Worm (Caenorhabditis elegans) whole organism, mixed stage, embryonic: ENCODE measurements around the gene F46B6.2.

ENCODE experiments used
- M03D4.4 ChIP-seq: sonication (generic microtip); optimal IDR thresholded peaks from 2 replicates; lab custom pipeline; 2017; ENCODE audit warnings: mild to moderate bottlenecking, missing genetic modification characterization, missing compliant biosample characterization
- bed-3 ChIP-seq: fragments of 200-800 bp; sonication (Bioruptor generic); optimal IDR thresholded peaks from 3 replicates; lab custom pipeline; 2018; ENCODE audit warnings: mild to moderate bottlenecking, missing genetic modification characterization, moderate library complexity, missing compliant biosample characterization
- blmp-1 ChIP-seq: fragments of 150-350 bp; optimal IDR thresholded peaks from 2 replicates; lab custom pipeline; 2014; ENCODE audit warnings: missing biosample characterization, missing genetic modification characterization
- ceh-39 ChIP-seq: fragments of 150-350 bp; optimal IDR thresholded peaks from 2 replicates; lab custom pipeline; 2014; ENCODE audit warnings: missing biosample characterization, missing genetic modification characterization
- ceh-43 ChIP-seq: fragments of 200-800 bp; sonication (Bioruptor generic); optimal IDR thresholded peaks from 2 replicates; lab custom pipeline; 2018; ENCODE audit warnings: mild to moderate bottlenecking, missing genetic modification characterization, moderate library complexity, missing compliant biosample characterization
- ceh-83 ChIP-seq: fragments of 200-800 bp; sonication (Bioruptor generic); optimal IDR thresholded peaks from 2 replicates; lab custom pipeline; 2018; ENCODE audit warnings: mild to moderate bottlenecking, missing genetic modification characterization, missing compliant biosample characterization
- ces-1 ChIP-seq: fragments of 150-350 bp; optimal IDR thresholded peaks from 2 replicates; lab custom pipeline; 2014; ENCODE audit warnings: missing biosample characterization, missing genetic modification reagents, missing genetic modification characterization
- cnd-1 ChIP-seq: fragments of 200-800 bp; sonication (Bioruptor generic); optimal IDR thresholded peaks from 2 replicates; lab custom pipeline; 2018; ENCODE audit warnings: mild to moderate bottlenecking, missing genetic modification characterization, missing compliant biosample characterization
- drap-1 ChIP-seq: fragments of 200-800 bp; sonication (Bioruptor generic); optimal IDR thresholded peaks from 3 replicates; lab custom pipeline; 2018; ENCODE audit warnings: mild to moderate bottlenecking, missing genetic modification characterization, missing compliant biosample characterization
- elt-1 ChIP-seq: sonication (generic microtip); optimal IDR thresholded peaks from 2 replicates; lab custom pipeline; 2017; ENCODE audit warnings: missing genetic modification characterization, mild to moderate bottlenecking, missing compliant biosample characterization, antibody characterized with exemption, moderate library complexity, borderline replicate concordance; ENCODE audit not compliant: insufficient read depth
- elt-3 ChIP-seq: fragments of 150-350 bp; optimal IDR thresholded peaks from 2 replicates; lab custom pipeline; 2014; ENCODE audit warnings: missing biosample characterization, missing genetic modification characterization
- flh-1 ChIP-seq: fragments of 200-800 bp; sonication (Bioruptor generic); optimal IDR thresholded peaks from 2 replicates; lab custom pipeline; 2018; ENCODE audit warnings: mild to moderate bottlenecking, missing genetic modification characterization, moderate library complexity, missing compliant biosample characterization
- ham-2 ChIP-seq: fragments of 200-800 bp; sonication (Bioruptor generic); optimal IDR thresholded peaks from 2 replicates; lab custom pipeline; 2018; ENCODE audit warnings: mild to moderate bottlenecking, missing genetic modification characterization, missing compliant biosample characterization
- hlh-1 ChIP-seq: fragments of 150-350 bp; optimal IDR thresholded peaks from 2 replicates; lab custom pipeline; 2014; ENCODE audit warnings: missing biosample characterization, missing genetic modification reagents, missing genetic modification characterization
- lin-13 ChIP-seq: fragments of 150-350 bp; optimal IDR thresholded peaks from 2 replicates; lab custom pipeline; 2014; ENCODE audit warnings: missing biosample characterization, missing genetic modification characterization
- lin-32 ChIP-seq: fragments of 200-800 bp; sonication (Bioruptor generic); optimal IDR thresholded peaks from 2 replicates; lab custom pipeline; 2018; ENCODE audit warnings: mild to moderate bottlenecking, missing genetic modification characterization, missing compliant biosample characterization
- lsy-2 ChIP-seq: fragments of 150-350 bp; optimal IDR thresholded peaks from 2 replicates; lab custom pipeline; 2014; ENCODE audit warnings: missing biosample characterization, missing genetic modification characterization
- mep-1 ChIP-seq: fragments of 150-350 bp; optimal IDR thresholded peaks from 2 replicates; lab custom pipeline; 2017; ENCODE audit warnings: missing biosample characterization, missing genetic modification reagents, missing genetic modification characterization, inconsistent platforms
- mls-2 ChIP-seq: sonication (generic microtip); optimal IDR thresholded peaks from 2 replicates; lab custom pipeline; 2016; ENCODE audit warnings: mild to moderate bottlenecking, missing genetic modification characterization, moderate library complexity, missing compliant biosample characterization
- nhr-12 ChIP-seq: fragments of 150-350 bp; optimal IDR thresholded peaks from 2 replicates; lab custom pipeline; 2014; ENCODE audit warnings: missing biosample characterization, missing genetic modification characterization
- nhr-2 ChIP-seq: fragments of 150-350 bp; optimal IDR thresholded peaks from 2 replicates; lab custom pipeline; 2014; ENCODE audit warnings: missing biosample characterization, missing genetic modification characterization
- nhr-237 ChIP-seq: fragments of 150-350 bp; optimal IDR thresholded peaks from 2 replicates; lab custom pipeline; 2014; ENCODE audit warnings: missing biosample characterization, missing genetic modification characterization
- nhr-28 ChIP-seq: fragments of 150-350 bp; optimal IDR thresholded peaks from 2 replicates; lab custom pipeline; 2014; ENCODE audit warnings: missing biosample characterization, missing genetic modification characterization
- nhr-76 ChIP-seq: sonication (generic microtip); optimal IDR thresholded peaks from 2 replicates; lab custom pipeline; 2017; ENCODE audit warnings: missing biosample characterization, missing genetic modification characterization
- pha-4 ChIP-seq: fragments of 150-350 bp; optimal IDR thresholded peaks from 2 replicates; lab custom pipeline; 2018; ENCODE audit warnings: missing biosample characterization, missing genetic modification reagents, missing genetic modification characterization
- sem-2 ChIP-seq: fragments of 200-800 bp; sonication (Bioruptor generic); optimal IDR thresholded peaks from 2 replicates; lab custom pipeline; 2018; ENCODE audit warnings: mild to moderate bottlenecking, missing genetic modification characterization, missing compliant biosample characterization
- snpc-4 ChIP-seq: fragments of 150-350 bp; optimal IDR thresholded peaks from 2 replicates; lab custom pipeline; 2014; ENCODE audit warnings: missing biosample characterization, missing genetic modification characterization
- sptf-1 ChIP-seq: sonication (generic microtip); optimal IDR thresholded peaks from 2 replicates; lab custom pipeline; 2017; ENCODE audit warnings: mild to moderate bottlenecking, missing genetic modification characterization, moderate library complexity, missing compliant biosample characterization
- tbx-8 ChIP-seq: fragments of 200-800 bp; sonication (Bioruptor generic); optimal IDR thresholded peaks from 2 replicates; lab custom pipeline; 2018; ENCODE audit warnings: mild to moderate bottlenecking, missing genetic modification characterization, moderate library complexity, missing compliant biosample characterization
- unc-120 ChIP-seq: sonication (generic microtip); optimal IDR thresholded peaks from 2 replicates; lab custom pipeline; 2017; ENCODE audit warnings: missing genetic modification characterization, missing compliant biosample characterization; ENCODE audit not compliant: poor library complexity, severe bottlenecking
- unc-39 ChIP-seq: fragments of 150-350 bp; optimal IDR thresholded peaks from 2 replicates; lab custom pipeline; 2014; ENCODE audit warnings: missing biosample characterization, missing genetic modification characterization
- unc-62 ChIP-seq: fragments of 150-350 bp; optimal IDR thresholded peaks from 2 replicates; lab custom pipeline; 2014; ENCODE audit warnings: missing biosample characterization, missing genetic modification reagents, missing genetic modification characterization
- zip-8 ChIP-seq: fragments of 150-350 bp; optimal IDR thresholded peaks from 2 replicates; lab custom pipeline; 2014; ENCODE audit warnings: missing biosample characterization, missing genetic modification characterization
- ztf-11 ChIP-seq: fragments of 150-350 bp; optimal IDR thresholded peaks from 2 replicates; lab custom pipeline; 2014; ENCODE audit warnings: missing biosample characterization, missing genetic modification characterization

F46B6.2 gene

DNA sequence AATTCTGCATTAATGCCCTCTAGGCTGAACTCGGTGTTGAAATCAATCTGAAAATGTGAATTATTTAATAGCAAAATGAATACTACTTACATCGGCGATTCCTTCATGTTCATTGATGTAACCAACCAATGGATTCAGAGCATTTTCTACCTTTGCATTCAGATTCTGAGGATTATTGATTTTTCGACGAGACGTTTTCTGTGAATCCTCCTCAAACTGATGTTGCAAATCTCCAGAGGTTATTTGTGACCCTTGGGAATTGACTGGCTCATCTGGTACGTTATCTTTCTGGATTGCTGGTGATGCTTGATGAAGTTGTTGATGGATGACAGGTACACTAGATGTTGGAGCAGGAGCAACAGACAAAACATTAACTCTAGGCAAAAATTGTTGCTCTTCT is 10.0 kb downstream of the F46B6.2 start:
- TF ChIP-seq cnd-1 (tag; lab: Kevin White, UChicago) (no peak), bed-3 (GFP tag; lab: Kevin White, UChicago) (no peak), mep-1 (tag; lab: Kevin White, UChicago) (no peak), tbx-8 (GFP tag; lab: Kevin White, UChicago) (no peak), ztf-11 (no peak), drap-1 (GFP tag; lab: Kevin White, UChicago) (no peak), lin-32 (GFP tag; lab: Kevin White, UChicago) (no peak), hlh-1 (tag; lab: Kevin White, UChicago) (no peak), lsy-2 (tag; lab: Kevin White, UChicago) (no peak), sptf-1 (no peak), mls-2 (tag; lab: Kevin White, UChicago) (no peak), nhr-12 (tag; lab: Kevin White, UChicago) (no peak), flh-1 (GFP tag; lab: Kevin White, UChicago) (no peak), ces-1 (GFP tag; lab: Kevin White, UChicago) (no peak)
- TF ChIP-seq, all 35 proteins: peak for 0

DNA sequence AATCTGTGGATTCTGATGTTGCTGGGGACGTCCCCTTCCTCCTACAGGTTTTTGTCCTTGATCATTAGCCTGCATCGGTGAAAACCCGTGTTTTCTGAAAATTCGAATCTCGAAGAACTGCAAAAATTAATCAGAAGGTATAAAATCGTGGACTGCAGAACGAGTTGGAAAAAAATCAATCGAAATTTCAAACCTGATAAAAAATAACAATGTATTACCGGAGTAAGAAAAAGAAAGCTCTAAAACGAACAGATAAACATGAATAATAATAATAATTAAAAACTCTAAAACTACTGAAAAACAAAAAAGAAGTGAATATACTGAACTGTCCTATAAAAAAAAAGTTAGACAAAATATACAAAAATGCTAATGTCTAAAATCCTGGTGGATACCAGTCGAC is 10.9 kb downstream of the F46B6.2 start, which contains the start of gene F46B6.5:
Gene F46B6.5, minus strand, starts transcription at position 101 of the 400 bp plus-strand sequence.
- TF ChIP-seq elt-1 (tag; lab: Kevin White, UChicago) (no peak), nhr-2 (no peak)
- TF ChIP-seq, all 35 proteins: peak for 0

ce11 chrV:9784215-9784614 is 12.1 kb downstream of the F46B6.2 start:
- no peak for TF ChIP-seq tbx-8 (GFP tag; lab: Kevin White, UChicago)
- no peak for TF ChIP-seq snpc-4 (tag; lab: Kevin White, UChicago)
- no peak for TF ChIP-seq mls-2 (tag; lab: Kevin White, UChicago)
- TF ChIP-seq lin-13 (tag; lab: Kevin White, UChicago) = no peak
- no peak for TF ChIP-seq M03D4.4 (tag; lab: Kevin White, UChicago)
- no peak for TF ChIP-seq nhr-2
- no peak for TF ChIP-seq pha-4 (tag; lab: Kevin White, UChicago)
- no peak for TF ChIP-seq mep-1 (tag; lab: Kevin White, UChicago)

ce11 chrV:9786721-9787131 is 14.6 kb downstream of the F46B6.2 start, which contains the start of gene F46B6.6:
Gene F46B6.6, minus strand, starts transcription at chrV:9786868.
- TF ChIP-seq hlh-1 (tag; lab: Kevin White, UChicago) = no peak
- no peak for TF ChIP-seq M03D4.4 (tag; lab: Kevin White, UChicago)
- no peak for TF ChIP-seq snpc-4 (tag; lab: Kevin White, UChicago)
- TF ChIP-seq nhr-2 = no peak
- no peak for TF ChIP-seq ceh-43
- no peak for TF ChIP-seq lin-32 (GFP tag; lab: Kevin White, UChicago)
- TF ChIP-seq sptf-1 = no peak
- no peak for TF ChIP-seq flh-1 (GFP tag; lab: Kevin White, UChicago)
- TF ChIP-seq pha-4 (tag; lab: Kevin White, UChicago) = no peak
- TF ChIP-seq ceh-83 = no peak
- TF ChIP-seq unc-120 (tag; lab: Kevin White, UChicago) = no peak
- no peak for TF ChIP-seq ham-2 (GFP tag; lab: Kevin White, UChicago)
- TF ChIP-seq ceh-39 (tag; lab: Kevin White, UChicago) = no peak
- no peak for TF ChIP-seq nhr-237
- no peak for TF ChIP-seq sem-2
- TF ChIP-seq lsy-2 (tag; lab: Kevin White, UChicago) = no peak
- no peak for TF ChIP-seq blmp-1 (tag; lab: Kevin White, UChicago)
- TF ChIP-seq mep-1 (tag; lab: Kevin White, UChicago) = no peak
- no peak for TF ChIP-seq cnd-1 (tag; lab: Kevin White, UChicago)

DNA sequence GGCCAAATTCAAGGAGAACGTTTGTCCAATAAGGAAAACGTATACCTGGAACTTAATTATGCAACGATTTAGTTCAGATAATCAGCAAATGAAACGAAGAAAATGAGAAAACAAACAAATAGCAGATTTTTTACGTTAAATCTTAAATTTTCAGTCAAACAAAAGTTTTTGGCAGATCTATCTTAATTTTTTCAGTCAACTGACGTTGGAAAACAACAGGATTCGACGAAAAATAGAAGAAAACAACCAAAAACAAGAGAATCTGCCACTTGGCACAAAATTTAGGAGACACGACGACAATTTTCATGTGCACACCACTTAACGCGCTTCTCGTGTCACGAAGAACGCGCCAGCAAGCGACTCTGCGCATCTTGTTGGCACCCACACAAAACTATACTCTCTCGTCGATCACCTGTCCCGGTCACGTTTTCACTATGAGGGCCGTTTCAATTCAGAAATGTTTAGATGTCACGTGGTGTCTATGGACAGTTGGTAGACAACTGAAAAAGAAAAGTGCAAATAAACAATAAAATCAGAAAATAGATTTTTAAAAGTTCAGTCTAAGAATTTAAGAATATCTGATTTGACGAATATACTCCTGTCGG is 17.7 kb downstream of the F46B6.2 start, which contains the start of gene ztf-7:
Gene ztf-7, minus strand, starts transcription at position 51 of the 605 bp plus-strand sequence.
- no peak for TF ChIP-seq mls-2 (tag; lab: Kevin White, UChicago)
- no peak for TF ChIP-seq tbx-8 (GFP tag; lab: Kevin White, UChicago)
- TF ChIP-seq sptf-1 = peak; percentile 68
- TF ChIP-seq elt-3 (tag; lab: Kevin White, UChicago) = no peak
- TF ChIP-seq bed-3 (GFP tag; lab: Kevin White, UChicago) = no peak
- TF ChIP-seq unc-120 (tag; lab: Kevin White, UChicago) = no peak
- no peak for TF ChIP-seq M03D4.4 (tag; lab: Kevin White, UChicago)
- TF ChIP-seq ceh-39 (tag; lab: Kevin White, UChicago) = no peak
- TF ChIP-seq flh-1 (GFP tag; lab: Kevin White, UChicago) = no peak
- peak; percentile 84 for TF ChIP-seq pha-4 (tag; lab: Kevin White, UChicago)
- no peak for TF ChIP-seq ceh-43
- TF ChIP-seq nhr-2 = no peak
- TF ChIP-seq hlh-1 (tag; lab: Kevin White, UChicago) = peak; percentile 72
- TF ChIP-seq nhr-12 (tag; lab: Kevin White, UChicago) = no peak
- TF ChIP-seq nhr-76 (tag; lab: Kevin White, UChicago) = no peak
- no peak for TF ChIP-seq unc-39
- no peak for TF ChIP-seq ceh-83
- no peak for TF ChIP-seq lsy-2 (tag; lab: Kevin White, UChicago)
- TF ChIP-seq cnd-1 (tag; lab: Kevin White, UChicago) = no peak
- peak; percentile 4 for TF ChIP-seq lin-32 (GFP tag; lab: Kevin White, UChicago)
- TF ChIP-seq unc-62 (GFP tag; lab: Kevin White, UChicago) = peak; percentile 67
- TF ChIP-seq blmp-1 (tag; lab: Kevin White, UChicago) = no peak
- TF ChIP-seq elt-1 (tag; lab: Kevin White, UChicago) = no peak
- no peak for TF ChIP-seq snpc-4 (tag; lab: Kevin White, UChicago)
- no peak for TF ChIP-seq nhr-28
- no peak for TF ChIP-seq drap-1 (GFP tag; lab: Kevin White, UChicago)
- no peak for TF ChIP-seq ztf-11
- TF ChIP-seq ham-2 (GFP tag; lab: Kevin White, UChicago) = no peak
- TF ChIP-seq sem-2 = no peak
- TF ChIP-seq zip-8 (tag; lab: Kevin White, UChicago) = no peak
- TF ChIP-seq lin-13 (tag; lab: Kevin White, UChicago) = peak; percentile 84
- TF ChIP-seq ces-1 (GFP tag; lab: Kevin White, UChicago) = no peak
- peak; percentile 92 for TF ChIP-seq mep-1 (tag; lab: Kevin White, UChicago)
